Worm (Caenorhabditis elegans) whole organism, mixed stage, embryonic: ENCODE measurements around the gene srx-102.

Source experiments
- M03D4.4 ChIP-seq: sonication (generic microtip); optimal IDR thresholded peaks from 2 replicates; lab custom pipeline; 2017; ENCODE audit warnings: mild to moderate bottlenecking, missing genetic modification characterization, missing compliant biosample characterization
- bed-3 ChIP-seq: fragments of 200-800 bp; sonication (Bioruptor generic); optimal IDR thresholded peaks from 3 replicates; lab custom pipeline; 2018; ENCODE audit warnings: mild to moderate bottlenecking, missing genetic modification characterization, moderate library complexity, missing compliant biosample characterization
- ceh-83 ChIP-seq: fragments of 200-800 bp; sonication (Bioruptor generic); optimal IDR thresholded peaks from 2 replicates; lab custom pipeline; 2018; ENCODE audit warnings: mild to moderate bottlenecking, missing genetic modification characterization, missing compliant biosample characterization
- ces-1 ChIP-seq: fragments of 150-350 bp; optimal IDR thresholded peaks from 2 replicates; lab custom pipeline; 2014; ENCODE audit warnings: missing biosample characterization, missing genetic modification reagents, missing genetic modification characterization
- cnd-1 ChIP-seq: fragments of 200-800 bp; sonication (Bioruptor generic); optimal IDR thresholded peaks from 2 replicates; lab custom pipeline; 2018; ENCODE audit warnings: mild to moderate bottlenecking, missing genetic modification characterization, missing compliant biosample characterization
- drap-1 ChIP-seq: fragments of 200-800 bp; sonication (Bioruptor generic); optimal IDR thresholded peaks from 3 replicates; lab custom pipeline; 2018; ENCODE audit warnings: mild to moderate bottlenecking, missing genetic modification characterization, missing compliant biosample characterization
- elt-1 ChIP-seq: sonication (generic microtip); optimal IDR thresholded peaks from 2 replicates; lab custom pipeline; 2017; ENCODE audit warnings: missing genetic modification characterization, mild to moderate bottlenecking, missing compliant biosample characterization, antibody characterized with exemption, moderate library complexity, borderline replicate concordance; ENCODE audit not compliant: insufficient read depth
- elt-3 ChIP-seq: fragments of 150-350 bp; optimal IDR thresholded peaks from 2 replicates; lab custom pipeline; 2014; ENCODE audit warnings: missing biosample characterization, missing genetic modification characterization
- flh-1 ChIP-seq: fragments of 200-800 bp; sonication (Bioruptor generic); optimal IDR thresholded peaks from 2 replicates; lab custom pipeline; 2018; ENCODE audit warnings: mild to moderate bottlenecking, missing genetic modification characterization, moderate library complexity, missing compliant biosample characterization
- ham-2 ChIP-seq: fragments of 200-800 bp; sonication (Bioruptor generic); optimal IDR thresholded peaks from 2 replicates; lab custom pipeline; 2018; ENCODE audit warnings: mild to moderate bottlenecking, missing genetic modification characterization, missing compliant biosample characterization
- lin-13 ChIP-seq: fragments of 150-350 bp; optimal IDR thresholded peaks from 2 replicates; lab custom pipeline; 2014; ENCODE audit warnings: missing biosample characterization, missing genetic modification characterization
- lsy-2 ChIP-seq: fragments of 150-350 bp; optimal IDR thresholded peaks from 2 replicates; lab custom pipeline; 2014; ENCODE audit warnings: missing biosample characterization, missing genetic modification characterization
- mab-5 ChIP-seq: fragments of 150-350 bp; optimal IDR thresholded peaks from 2 replicates; lab custom pipeline; 2014; ENCODE audit warnings: missing biosample characterization, missing genetic modification characterization
- mep-1 ChIP-seq: fragments of 150-350 bp; optimal IDR thresholded peaks from 2 replicates; lab custom pipeline; 2017; ENCODE audit warnings: missing biosample characterization, missing genetic modification reagents, missing genetic modification characterization, inconsistent platforms
- nhr-12 ChIP-seq: fragments of 150-350 bp; optimal IDR thresholded peaks from 2 replicates; lab custom pipeline; 2014; ENCODE audit warnings: missing biosample characterization, missing genetic modification characterization
- nhr-2 ChIP-seq: fragments of 150-350 bp; optimal IDR thresholded peaks from 2 replicates; lab custom pipeline; 2014; ENCODE audit warnings: missing biosample characterization, missing genetic modification characterization
- pha-4 ChIP-seq: fragments of 150-350 bp; optimal IDR thresholded peaks from 2 replicates; lab custom pipeline; 2018; ENCODE audit warnings: missing biosample characterization, missing genetic modification reagents, missing genetic modification characterization
- sem-2 ChIP-seq: fragments of 200-800 bp; sonication (Bioruptor generic); optimal IDR thresholded peaks from 2 replicates; lab custom pipeline; 2018; ENCODE audit warnings: mild to moderate bottlenecking, missing genetic modification characterization, missing compliant biosample characterization
- snpc-4 ChIP-seq: fragments of 150-350 bp; optimal IDR thresholded peaks from 2 replicates; lab custom pipeline; 2014; ENCODE audit warnings: missing biosample characterization, missing genetic modification characterization
- tbx-8 ChIP-seq: fragments of 200-800 bp; sonication (Bioruptor generic); optimal IDR thresholded peaks from 2 replicates; lab custom pipeline; 2018; ENCODE audit warnings: mild to moderate bottlenecking, missing genetic modification characterization, moderate library complexity, missing compliant biosample characterization
- unc-39 ChIP-seq: fragments of 150-350 bp; optimal IDR thresholded peaks from 2 replicates; lab custom pipeline; 2014; ENCODE audit warnings: missing biosample characterization, missing genetic modification characterization
- ztf-11 ChIP-seq: fragments of 150-350 bp; optimal IDR thresholded peaks from 2 replicates; lab custom pipeline; 2014; ENCODE audit warnings: missing biosample characterization, missing genetic modification characterization

srx-102 gene

ce11 chrII:3655378-3655777 lies 39.2 kb downstream of the srx-102 start, which contains the start of gene F19B10.5:
TSS of gene F19B10.5 (plus strand) at chrII:3655678.
- TF ChIP-seq nhr-2 (tag; lab: Kevin White, UChicago), result no peak
- TF ChIP-seq ham-2 (GFP tag; lab: Kevin White, UChicago), result no peak
- TF ChIP-seq lsy-2 (tag; lab: Kevin White, UChicago), result no peak
- no peak for TF ChIP-seq mab-5 (tag; lab: Kevin White, UChicago)
- no peak for TF ChIP-seq ces-1 (GFP tag; lab: Kevin White, UChicago)
- no peak for TF ChIP-seq tbx-8
- TF ChIP-seq ceh-83, result no peak
- TF ChIP-seq elt-3 (tag; lab: Kevin White, UChicago), result no peak
- TF ChIP-seq pha-4 (tag; lab: Kevin White, UChicago), result no peak
- no peak for TF ChIP-seq unc-39 (tag; lab: Kevin White, UChicago)
- no peak for TF ChIP-seq nhr-12 (tag; lab: Kevin White, UChicago)
- TF ChIP-seq snpc-4 (tag; lab: Kevin White, UChicago), result no peak
- TF ChIP-seq ztf-11 (tag; lab: Kevin White, UChicago), result no peak
- TF ChIP-seq M03D4.4, result no peak
- TF ChIP-seq drap-1 (GFP tag; lab: Kevin White, UChicago), result no peak
- no peak for TF ChIP-seq lin-13 (tag; lab: Kevin White, UChicago)
- TF ChIP-seq sem-2 (GFP tag; lab: Kevin White, UChicago), result no peak
- no peak for TF ChIP-seq elt-1
- no peak for TF ChIP-seq mep-1 (tag; lab: Kevin White, UChicago)
- TF ChIP-seq cnd-1 (tag; lab: Kevin White, UChicago), result no peak

- TF ChIP-seq bed-3 (GFP tag; lab: Kevin White, UChicago), result no peak
- no peak for TF ChIP-seq flh-1 (GFP tag; lab: Kevin White, UChicago)
- no peak for TF ChIP-seq ham-2 (GFP tag; lab: Kevin White, UChicago)
- TF ChIP-seq lin-13 (tag; lab: Kevin White, UChicago), result no peak
These were observed 47.5 kb downstream of the srx-102 start, which contains the start of gene fbxb-33 for ce11 chrII:3647111-3647510. TSS of gene fbxb-33 (plus strand) at chrII:3647411.
